Fruit fly (Drosophila melanogaster) whole organism, prepupa: ENCODE results near the gene CG1979.

ENCODE experiments used
- CG10631 ChIP-seq: fragments of 200-800 bp; sonication (Bioruptor generic); optimal IDR thresholded peaks from 2 replicates; lab custom pipeline; 2016; ENCODE audit warnings: missing biosample characterization, missing genetic modification characterization
- CG10669 ChIP-seq: fragments of 200-800 bp; sonication (Bioruptor generic); optimal IDR thresholded peaks from 3 replicates; lab custom pipeline; 2018; ENCODE audit warnings: missing biosample characterization, mild to moderate bottlenecking, missing genetic modification characterization, moderate library complexity
- CG11762 ChIP-seq: fragments of 200-800 bp; sonication (Bioruptor generic); optimal IDR thresholded peaks from 3 replicates; lab custom pipeline; 2016; ENCODE audit warnings: missing biosample characterization, missing genetic modification characterization; ENCODE audit not compliant: insufficient read depth
- CG11902 ChIP-seq: fragments of 200-800 bp; sonication (Bioruptor generic); optimal IDR thresholded peaks from 3 replicates; lab custom pipeline; 2016; ENCODE audit warnings: missing biosample characterization, missing genetic modification characterization
- CG15336 ChIP-seq: fragments of 200-800 bp; sonication (Bioruptor generic); IDR thresholded peaks from 2 replicates; pipeline ENCODE4 v1.3.6; 2022; ENCODE audit warnings: missing biosample characterization, missing genetic modification characterization
- CG16779 ChIP-seq: fragments of 200-800 bp; sonication (Bioruptor generic); optimal IDR thresholded peaks from 3 replicates; lab custom pipeline; 2017; ENCODE audit warnings: missing biosample characterization, mild to moderate bottlenecking, missing genetic modification characterization
- CG3032 ChIP-seq: fragments of 200-800 bp; optimal IDR thresholded peaks from 2 replicates; lab custom pipeline; 2019; ENCODE audit warnings: missing biosample characterization, mild to moderate bottlenecking, missing genetic modification characterization, moderate library complexity
- CG31627 ChIP-seq: fragments of 200-800 bp; sonication (Bioruptor generic); optimal IDR thresholded peaks from 3 replicates; lab custom pipeline; 2016; ENCODE audit warnings: missing biosample characterization, missing genetic modification characterization
- CG32006 ChIP-seq: fragments of 200-800 bp; sonication (Bioruptor generic); optimal IDR thresholded peaks from 3 replicates; lab custom pipeline; 2017; ENCODE audit warnings: missing biosample characterization, mild to moderate bottlenecking, missing genetic modification characterization
- CG4318 ChIP-seq: fragments of 200-800 bp; sonication (Bioruptor generic); optimal IDR thresholded peaks from 3 replicates; lab custom pipeline; 2017; ENCODE audit warnings: missing biosample characterization, mild to moderate bottlenecking, missing genetic modification characterization
- CG6163 ChIP-seq: fragments of 200-800 bp; sonication (Bioruptor generic); IDR thresholded peaks from 3 replicates; pipeline ENCODE4 v1.3.6; 2022; ENCODE audit warnings: missing biosample characterization, missing genetic modification characterization
- CG6276 ChIP-seq: fragments of 200-800 bp; sonication (Bioruptor generic); optimal IDR thresholded peaks from 2 replicates; lab custom pipeline; 2017; ENCODE audit warnings: missing biosample characterization, mild to moderate bottlenecking, missing genetic modification characterization
- CG6808 ChIP-seq: fragments of 200-800 bp; sonication (Bioruptor generic); optimal IDR thresholded peaks from 3 replicates; lab custom pipeline; 2017; ENCODE audit warnings: missing biosample characterization, missing genetic modification characterization, mild to moderate bottlenecking, moderate library complexity, missing genetic modification reagents
- CG6854 ChIP-seq: fragments of 200-800 bp; sonication (Bioruptor generic); optimal IDR thresholded peaks from 2 replicates; lab custom pipeline; 2017; ENCODE audit warnings: missing biosample characterization, mild to moderate bottlenecking, missing genetic modification characterization
- CG8632 ChIP-seq: fragments of 200-800 bp; sonication (Bioruptor generic); optimal IDR thresholded peaks from 3 replicates; lab custom pipeline; 2016; ENCODE audit warnings: missing biosample characterization, missing genetic modification characterization
- Eip75B ChIP-seq: fragments of 200-800 bp; sonication (Bioruptor generic); optimal IDR thresholded peaks from 3 replicates; lab custom pipeline; 2016; ENCODE audit warnings: missing biosample characterization, missing genetic modification characterization
- Eip78C ChIP-seq: fragments of 200-800 bp; sonication (Bioruptor generic); peaks from one replicate; lab custom pipeline; 2016; ENCODE audit warnings: missing biosample characterization, missing genetic modification characterization
- Ets96B ChIP-seq: fragments of 200-800 bp; optimal IDR thresholded peaks from 2 replicates; lab custom pipeline; 2019; ENCODE audit warnings: missing biosample characterization, mild to moderate bottlenecking, missing genetic modification characterization, moderate library complexity
- Gug ChIP-seq: fragments of 200-800 bp; sonication (Bioruptor generic); IDR thresholded peaks from 2 replicates; pipeline ENCODE4 v1.3.6; 2022; ENCODE audit warnings: missing biosample characterization, missing genetic modification characterization
- Hr39 ChIP-seq: fragments of 200-800 bp; sonication (Bioruptor generic); optimal IDR thresholded peaks from 2 replicates; lab custom pipeline; 2016; ENCODE audit warnings: missing biosample characterization, missing genetic modification characterization
- Hr4 ChIP-seq: fragments of 200-800 bp; sonication (Bioruptor generic); optimal IDR thresholded peaks from 3 replicates; lab custom pipeline; 2016; ENCODE audit warnings: missing biosample characterization, missing genetic modification characterization
- Lpt ChIP-seq: fragments of 200-800 bp; sonication (Bioruptor generic); optimal IDR thresholded peaks from 3 replicates; lab custom pipeline; 2016; ENCODE audit warnings: missing biosample characterization, missing genetic modification characterization
- Met ChIP-seq: fragments of 200-800 bp; sonication (Bioruptor generic); optimal IDR thresholded peaks from 3 replicates; lab custom pipeline; 2016; ENCODE audit warnings: missing biosample characterization, missing genetic modification characterization
- Smox ChIP-seq: fragments of 200-800 bp; sonication (Bioruptor generic); optimal IDR thresholded peaks from 3 replicates; lab custom pipeline; 2016; ENCODE audit warnings: missing biosample characterization, missing genetic modification characterization
- Sox102F ChIP-seq: fragments of 200-800 bp; sonication (Bioruptor generic); optimal IDR thresholded peaks from 2 replicates; lab custom pipeline; 2016; ENCODE audit warnings: missing biosample characterization, mild to moderate bottlenecking, missing genetic modification characterization
- Sox14 ChIP-seq: fragments of 200-800 bp; sonication (Bioruptor generic); optimal IDR thresholded peaks from 3 replicates; lab custom pipeline; 2016; ENCODE audit warnings: missing biosample characterization, missing genetic modification characterization
- Sox15 ChIP-seq: fragments of 200-800 bp; sonication (Bioruptor generic); optimal IDR thresholded peaks from 3 replicates; lab custom pipeline; 2016; ENCODE audit warnings: missing biosample characterization, missing genetic modification characterization
- achi ChIP-seq: fragments of 200-800 bp; sonication (Bioruptor generic); optimal IDR thresholded peaks from 3 replicates; lab custom pipeline; 2016; ENCODE audit warnings: missing biosample characterization, missing genetic modification characterization
- acj6 ChIP-seq: fragments of 200-800 bp; sonication (Bioruptor generic); optimal IDR thresholded peaks from 3 replicates; lab custom pipeline; 2016; ENCODE audit warnings: missing biosample characterization, missing genetic modification characterization
- cyc ChIP-seq: fragments of 200-800 bp; sonication (Bioruptor generic); optimal IDR thresholded peaks from 3 replicates; lab custom pipeline; 2016; ENCODE audit warnings: missing biosample characterization, missing genetic modification characterization
- eg ChIP-seq: fragments of 200-800 bp; sonication (Bioruptor generic); IDR thresholded peaks from 3 replicates; pipeline ENCODE4 v1.3.6; 2022; ENCODE audit warnings: missing biosample characterization, missing genetic modification characterization
- esn ChIP-seq: fragments of 200-800 bp; sonication (Bioruptor generic); optimal IDR thresholded peaks from 2 replicates; lab custom pipeline; 2016; ENCODE audit warnings: missing biosample characterization, mild to moderate bottlenecking, missing genetic modification characterization, moderate library complexity
- fd85E ChIP-seq: fragments of 200-800 bp; sonication (Bioruptor generic); optimal IDR thresholded peaks from 3 replicates; lab custom pipeline; 2016; ENCODE audit warnings: missing biosample characterization, missing genetic modification characterization
- fkh ChIP-seq: fragments of 200-800 bp; sonication (Bioruptor generic); optimal IDR thresholded peaks from 3 replicates; lab custom pipeline; 2017; ENCODE audit warnings: missing biosample characterization, mild to moderate bottlenecking, missing genetic modification characterization, moderate library complexity
- lz ChIP-seq: fragments of 200-800 bp; sonication (Bioruptor generic); optimal IDR thresholded peaks from 3 replicates; lab custom pipeline; 2016; ENCODE audit warnings: missing biosample characterization, missing genetic modification characterization
- net ChIP-seq: fragments of 200-800 bp; sonication (Bioruptor generic); optimal IDR thresholded peaks from 3 replicates; lab custom pipeline; 2016; ENCODE audit warnings: missing biosample characterization, missing genetic modification characterization
- pdm3 ChIP-seq: fragments of 200-800 bp; sonication (Bioruptor generic); optimal IDR thresholded peaks from 3 replicates; lab custom pipeline; 2016; ENCODE audit warnings: missing biosample characterization, missing genetic modification characterization
- spab ChIP-seq: fragments of 200-800 bp; sonication (Bioruptor generic); optimal IDR thresholded peaks from 2 replicates; lab custom pipeline; 2017; ENCODE audit warnings: missing biosample characterization, mild to moderate bottlenecking, missing genetic modification characterization, missing genetic modification reagents
- ss ChIP-seq, 2 experiments: fragments of 200-800 bp; sonication (Bioruptor generic); optimal IDR thresholded peaks; 2 replicates in 1 of 2; 3 replicates in 1 of 2; lab custom pipeline; 2017 to 2018; ENCODE audit warnings: mild to moderate bottlenecking in 2 of 2, missing biosample characterization in 2 of 2, missing genetic modification characterization in 2 of 2, moderate library complexity in 1 of 2
- svp ChIP-seq: fragments of 200-800 bp; sonication (Bioruptor generic); peaks from one replicate; lab custom pipeline; 2016; ENCODE audit warnings: missing biosample characterization, missing genetic modification characterization
- topi ChIP-seq: fragments of 200-800 bp; sonication (Bioruptor generic); optimal IDR thresholded peaks from 3 replicates; lab custom pipeline; 2016; ENCODE audit warnings: missing biosample characterization, missing genetic modification characterization

CG1979 gene

dm6 chr3R:7075712-7076183, 21.4 kb downstream of the CG1979 start (continued):
- TF ChIP-seq Hr4 (GFP tag; lab: Kevin White, UChicago) (peak; percentile 93), CG11902 (peak; percentile 91), CG11762 (GFP tag; lab: Kevin White, UChicago) (peak; percentile 90), ss (GFP tag; optimal IDR thresholded peaks at IDR 0.05; lab: Kevin White, UChicago) (peak; percentile 85 to 88), CG6854 (GFP tag; lab: Kevin White, UChicago) (peak; percentile 88), CG31627 (GFP tag; lab: Kevin White, UChicago) (peak; percentile 96), CG6276 (GFP tag; lab: Kevin White, UChicago) (no peak), cyc (GFP tag; lab: Kevin White, UChicago) (peak; percentile 96), Met (GFP tag; lab: Kevin White, UChicago) (peak; percentile 97), achi (GFP tag; lab: Kevin White, UChicago) (peak; percentile 93), Sox15 (GFP tag; lab: Kevin White, UChicago) (peak; percentile 85), fd85E (peak; percentile 84), Lpt (peak; percentile 89), CG4318 (GFP tag; lab: Kevin White, UChicago) (peak; percentile 85), spab (GFP tag; lab: Kevin White, UChicago) (peak; percentile 90), fkh (GFP tag; lab: Kevin White, UChicago) (peak; percentile 69), CG15336 (no peak), net (GFP tag; lab: Kevin White, UChicago) (peak; percentile 89), CG6808 (GFP tag; lab: Kevin White, UChicago) (peak; percentile 91), CG16779 (tag; lab: Kevin White, UChicago) (peak; percentile 80), CG32006 (GFP tag; lab: Kevin White, UChicago) (peak; percentile 93), Eip75B (GFP tag; lab: Kevin White, UChicago) (peak; percentile 95), eg (GFP tag; lab: Robert Waterston, UW) (no peak), CG10669 (GFP tag; lab: Kevin White, UChicago) (peak; percentile 91), acj6 (GFP tag; lab: Kevin White, UChicago) (peak; percentile 95), CG3032 (peak; percentile 89), Sox102F (GFP tag; lab: Kevin White, UChicago) (peak; percentile 97), Gug (GFP tag; lab: Robert Waterston, UW) (no peak), esn (peak; percentile 97), lz (GFP tag; lab: Kevin White, UChicago) (peak; percentile 93), svp (GFP tag; lab: Kevin White, UChicago) (peak; percentile 99), Sox14 (peak; percentile 97), pdm3 (GFP tag; lab: Kevin White, UChicago) (peak; percentile 94), Eip78C (GFP tag; lab: Kevin White, UChicago) (peak; percentile 99), CG8632 (GFP tag; lab: Kevin White, UChicago) (peak; percentile 93), CG6163 (no peak), CG10631 (peak; percentile 92), Ets96B (tag; lab: Kevin White, UChicago) (peak; percentile 91), topi (GFP tag; lab: Kevin White, UChicago) (peak; percentile 96)

DNA sequence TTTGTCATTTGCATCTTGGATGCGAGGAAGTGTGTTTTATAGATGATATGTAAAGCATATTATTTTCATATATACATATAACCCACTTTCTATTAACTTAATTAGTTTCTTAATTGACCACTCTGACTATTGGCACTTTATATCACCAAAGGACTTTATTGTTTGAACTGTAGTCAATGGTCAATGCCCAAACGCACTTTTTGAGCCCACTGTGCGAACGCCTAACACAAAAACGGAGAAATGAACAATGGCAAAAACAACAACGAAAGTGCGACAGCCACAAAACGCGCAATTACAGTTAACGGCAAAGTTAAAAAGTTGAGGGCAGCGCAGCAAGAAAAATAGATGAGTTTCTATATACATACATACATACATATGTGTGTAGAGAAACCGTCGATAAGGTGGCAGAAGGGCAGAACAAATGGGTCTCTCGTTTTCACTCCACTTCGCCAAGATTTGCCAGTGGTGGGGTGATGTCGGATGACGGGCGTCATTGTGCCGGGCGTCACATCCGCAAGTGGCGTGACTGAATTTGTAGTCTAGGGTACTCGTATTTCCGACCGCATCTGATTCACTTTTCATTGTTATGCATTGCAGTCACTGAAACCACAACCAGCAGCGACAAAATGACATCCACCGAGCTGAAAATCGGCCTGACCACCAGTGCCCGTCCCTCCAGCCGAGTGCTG, 22.1 kb downstream of the CG1979 start:
- TF ChIP-seq Smox (GFP tag; lab: Kevin White, UChicago) (no peak), Ets96B (tag; lab: Kevin White, UChicago) (no peak), Hr39 (GFP tag; lab: Kevin White, UChicago) (peak; percentile 33), ss (GFP tag; optimal IDR thresholded peaks at IDR 0.05; lab: Kevin White, UChicago) (peak in 1 of 2 experiments; percentile 6), acj6 (GFP tag; lab: Kevin White, UChicago) (peak; percentile 35), Sox102F (GFP tag; lab: Kevin White, UChicago) (peak; percentile 48), CG16779 (tag; lab: Kevin White, UChicago) (peak; percentile 8), Hr4 (GFP tag; lab: Kevin White, UChicago) (peak; percentile 35), Sox15 (GFP tag; lab: Kevin White, UChicago) (no peak), achi (GFP tag; lab: Kevin White, UChicago) (peak; percentile 0), Sox14 (no peak), CG32006 (GFP tag; lab: Kevin White, UChicago) (peak; percentile 38)
